Fruit fly (Drosophila melanogaster): ENCODE measurements around the gene jus.
A peak's percentile ranks its signal among the peaks of the same experiment; 100 is the strongest.

Gene jus

DNA sequence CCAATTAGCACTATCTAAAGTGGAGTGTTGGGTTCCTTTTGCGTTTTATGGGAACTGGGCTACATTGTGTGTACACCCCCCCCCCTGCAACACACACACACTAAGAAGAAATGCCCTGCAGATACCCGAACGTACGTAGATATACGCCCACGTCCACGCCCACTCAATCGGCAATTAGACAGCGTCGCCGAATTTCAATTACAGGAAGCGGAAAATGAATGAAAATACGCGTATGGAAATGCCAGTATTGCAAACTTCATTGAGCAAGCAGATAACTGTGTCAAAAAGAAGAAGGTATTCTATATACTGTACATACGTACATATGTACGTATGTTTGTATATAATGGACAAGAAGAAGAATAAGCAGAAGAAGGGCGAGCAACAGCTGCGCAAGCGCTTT, 18.6 kb upstream of the jus start:
- TF ChIP-seq CG9705 (GFP tag; optimal IDR thresholded peaks at IDR 0.05) (no peak), Mio (GFP tag; optimal IDR thresholded peaks at IDR 0.05) (no peak), usp (GFP tag; optimal IDR thresholded peaks at IDR 0.05) (no peak), br (GFP tag; optimal IDR thresholded peaks at IDR 0.05) (no peak), HLH106 (tag; optimal IDR thresholded peaks at IDR 0.05) (no peak), Dfd (GFP tag; optimal IDR thresholded peaks at IDR 0.05) (no peak), sage (GFP tag; optimal IDR thresholded peaks at IDR 0.05) (no peak), jim (GFP tag; optimal IDR thresholded peaks at IDR 0.05) (no peak), N (GFP tag; optimal IDR thresholded peaks at IDR 0.05) (no peak), fru (GFP tag; optimal IDR thresholded peaks at IDR 0.05) (no peak), Jra (GFP tag; optimal IDR thresholded peaks at IDR 0.05) (no peak), psq (GFP tag; optimal IDR thresholded peaks at IDR 0.05) (no peak), rgr (GFP tag; optimal IDR thresholded peaks at IDR 0.05) (no peak), h (GFP tag; optimal IDR thresholded peaks at IDR 0.05) (no peak), ey (GFP tag; optimal IDR thresholded peaks at IDR 0.05) (no peak), foxo (GFP tag; optimal IDR thresholded peaks at IDR 0.05) (no peak)

DNA sequence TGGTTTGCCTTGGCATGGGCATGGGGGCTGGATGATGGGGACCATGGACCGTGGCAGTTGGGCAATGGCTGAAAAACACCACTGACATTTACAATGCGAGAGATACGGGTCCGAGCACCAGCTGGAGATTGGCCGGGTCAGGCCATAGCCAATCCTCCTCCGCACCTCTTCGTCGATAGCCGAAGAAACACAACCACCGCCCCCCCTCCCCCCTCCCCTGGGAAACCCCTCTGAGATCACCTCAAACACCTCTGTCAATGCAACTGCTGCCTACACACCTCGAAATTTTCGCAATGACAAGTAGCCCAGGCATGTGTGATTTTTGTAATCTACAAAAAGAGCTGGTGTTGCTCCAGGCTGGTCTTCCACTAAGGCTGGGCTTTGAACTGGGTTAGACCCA, 17.7 kb upstream of the jus start:
- TF ChIP-seq Dfd (GFP tag; optimal IDR thresholded peaks at IDR 0.05) (peak; percentile 89), rgr (GFP tag; optimal IDR thresholded peaks at IDR 0.05) (no peak)

DNA sequence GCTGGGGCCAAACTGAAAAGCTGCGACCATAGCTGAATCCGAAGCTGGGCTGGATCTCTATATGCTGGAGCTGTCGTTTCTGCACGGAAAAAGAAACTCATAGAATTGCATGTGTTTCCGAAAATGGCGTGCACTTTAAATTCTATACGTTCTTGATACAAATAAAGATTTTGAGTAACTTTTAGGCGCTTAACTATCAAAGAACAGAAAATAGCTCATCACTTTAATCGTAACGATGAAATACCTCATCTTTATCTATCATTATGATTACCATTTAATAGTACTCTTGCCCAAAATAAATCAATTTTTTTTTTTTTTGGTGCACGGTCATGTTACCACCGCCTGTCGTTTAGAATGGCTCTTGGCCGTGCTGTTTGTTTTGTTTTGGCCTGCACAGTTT, 16.9 kb upstream of the jus start:
- TF ChIP-seq tai (GFP tag; optimal IDR thresholded peaks at IDR 0.05) (no peak), lola (GFP tag; optimal IDR thresholded peaks at IDR 0.05) (no peak), Dif (GFP tag; optimal IDR thresholded peaks at IDR 0.05; ENCODE audit: partially characterized antibody) (no peak), rgr (GFP tag; optimal IDR thresholded peaks at IDR 0.05) (no peak), dl (GFP tag; optimal IDR thresholded peaks at IDR 0.05; ENCODE audit: insufficient read depth in 1 of 2, partially characterized antibody in 2 of 2) (no peak)

DNA sequence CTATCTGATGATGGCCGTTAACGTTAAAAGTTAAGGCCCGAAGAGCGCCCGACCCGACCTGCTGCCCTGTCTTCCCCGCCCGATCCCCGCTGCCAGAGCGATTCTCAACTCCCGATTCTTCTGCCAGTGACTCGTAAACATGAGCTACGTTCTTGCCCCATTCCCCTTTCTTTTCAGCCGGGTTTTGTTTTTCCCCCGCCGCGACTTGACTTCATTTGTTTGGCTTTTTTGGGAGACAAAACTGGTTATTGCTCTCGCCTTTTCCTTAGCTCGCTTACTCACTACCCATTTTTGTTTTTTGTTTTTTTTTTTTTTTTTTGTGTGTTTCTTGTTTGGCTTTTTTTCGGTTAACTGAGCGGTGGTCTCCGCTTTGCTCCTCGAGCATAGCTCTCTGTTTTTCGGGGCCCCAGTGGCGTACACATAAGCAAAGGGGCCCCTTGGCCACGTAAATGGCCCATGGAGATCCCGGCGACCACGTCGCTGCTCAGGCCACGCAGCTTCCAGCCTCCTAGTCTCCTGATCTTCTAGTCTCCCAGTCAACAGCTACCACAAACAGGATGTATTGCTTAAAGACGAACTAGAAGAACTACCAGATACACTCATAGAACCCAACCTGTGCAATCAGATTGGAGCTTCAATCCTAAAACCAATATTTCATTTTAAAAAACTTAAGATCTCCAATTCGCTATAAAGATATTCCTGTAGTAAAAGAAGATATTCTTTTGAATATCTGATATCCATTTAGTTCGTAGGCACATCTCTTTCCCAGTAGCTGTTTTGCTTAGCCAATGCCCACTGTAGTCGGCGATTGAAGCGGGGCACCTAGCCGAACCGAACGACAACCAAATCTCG, 16.0 kb upstream of the jus start:
- TF ChIP-seq foxo (GFP tag; optimal IDR thresholded peaks at IDR 0.05) (peak; percentile 4 to 16), Hnf4 (GFP tag; optimal IDR thresholded peaks at IDR 0.05) (no peak), sv (GFP tag; optimal IDR thresholded peaks at IDR 0.05) (no peak), Mio (GFP tag; optimal IDR thresholded peaks at IDR 0.05) (no peak), Vsx2 (GFP tag; optimal IDR thresholded peaks at IDR 0.05; ENCODE audit: partially characterized antibody) (peak; percentile 38), CG9705 (GFP tag; optimal IDR thresholded peaks at IDR 0.05) (no peak), Sp1 (GFP tag; optimal IDR thresholded peaks at IDR 0.05) (peak; percentile 53), dsf (GFP tag; optimal IDR thresholded peaks at IDR 0.05; ENCODE audit: borderline replicate concordance) (no peak), woc (GFP tag; optimal IDR thresholded peaks at IDR 0.05) (peak; percentile 21), rgr (GFP tag; optimal IDR thresholded peaks at IDR 0.05) (no peak), h (GFP tag; optimal IDR thresholded peaks at IDR 0.05) (peak; percentile 29), dl (GFP tag; optimal IDR thresholded peaks at IDR 0.05; ENCODE audit: insufficient read depth in 1 of 2, partially characterized antibody in 2 of 2) (no peak), ey (GFP tag; optimal IDR thresholded peaks at IDR 0.05) (peak; percentile 49), CrebA (GFP tag; optimal IDR thresholded peaks at IDR 0.05; ENCODE audit: borderline replicate concordance) (no peak), usp (GFP tag; optimal IDR thresholded peaks at IDR 0.05) (no peak), OdsH (GFP tag; optimal IDR thresholded peaks at IDR 0.05) (no peak), CG32264 (GFP tag; optimal IDR thresholded peaks at IDR 0.05) (no peak), fru (GFP tag; optimal IDR thresholded peaks at IDR 0.05) (peak; percentile 30), N (GFP tag; optimal IDR thresholded peaks at IDR 0.05) (no peak), GATAd (GFP tag; optimal IDR thresholded peaks at IDR 0.05) (no peak), Myc (optimal IDR thresholded peaks at IDR 0.05) (no peak), Dfd (GFP tag; optimal IDR thresholded peaks at IDR 0.05) (no peak), Hr78 (GFP tag; optimal IDR thresholded peaks at IDR 0.05) (no peak), HLH106 (tag; optimal IDR thresholded peaks at IDR 0.05) (peak; percentile 17), br (GFP tag; optimal IDR thresholded peaks at IDR 0.05) (peak; percentile 36), pan (optimal IDR thresholded peaks at IDR 0.05) (no peak), tai (GFP tag; optimal IDR thresholded peaks at IDR 0.05) (no peak), Hr83 (GFP tag; optimal IDR thresholded peaks at IDR 0.05; ENCODE audit: poor library complexity, severe bottlenecking) (peak; percentile 43), Dif (GFP tag; optimal IDR thresholded peaks at IDR 0.05; ENCODE audit: partially characterized antibody) (peak; percentile 59), Jra (GFP tag; optimal IDR thresholded peaks at IDR 0.05) (peak; percentile 5), sage (GFP tag; optimal IDR thresholded peaks at IDR 0.05) (peak; percentile 5), Abd-B (GFP tag; optimal IDR thresholded peaks at IDR 0.05) (no peak), Rel (GFP tag; optimal IDR thresholded peaks at IDR 0.05) (peak; percentile 91), Rel (tag; optimal IDR thresholded peaks at IDR 0.05) (peak; percentile 93), dmrt93B (GFP tag; optimal IDR thresholded peaks at IDR 0.05) (peak; percentile 6), lola (GFP tag; optimal IDR thresholded peaks at IDR 0.05) (no peak), brk (GFP tag; optimal IDR thresholded peaks at IDR 0.05) (peak; percentile 9), jim (GFP tag; optimal IDR thresholded peaks at IDR 0.05) (peak; percentile 77), psq (GFP tag; optimal IDR thresholded peaks at IDR 0.05) (peak; percentile 74)

Measured in whole organism, wandering third instar larva.